ENCODE assay signal across 6 fruit fly cellular contexts in the genomic region with DNA sequence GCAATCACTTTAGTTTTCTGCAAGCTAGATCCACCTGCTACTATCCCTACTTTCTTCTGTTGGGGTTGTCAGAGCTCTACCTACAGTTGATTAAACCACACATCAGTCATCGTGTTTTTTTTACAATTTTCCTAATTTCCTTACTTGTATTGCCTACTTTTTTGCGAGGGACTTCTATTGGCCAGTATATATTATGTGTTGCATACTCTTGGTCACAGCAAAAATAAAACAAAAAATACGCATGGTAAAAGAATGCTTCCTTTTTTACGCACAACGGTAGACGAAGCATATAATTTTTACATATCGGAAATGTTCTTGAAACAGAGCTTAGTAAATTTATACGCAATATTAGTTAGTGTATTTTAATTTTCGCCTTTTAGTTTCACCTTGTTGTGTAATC.
TF ChIP-seq lines count a peak whose summit lies in the region.

No protein-coding gene starts in this region.

- peak; percentile 49 to 64 for TF ChIP-seq CTCF in S2 (optimal IDR thresholded peaks at IDR 0.05; lab: Kevin White, UChicago)
- peak; percentile 77 for TF ChIP-seq CTCF in whole organism, embryonic (GFP tag; optimal IDR thresholded peaks at IDR 0.05; lab: Kevin White, UChicago)

TF ChIP-seq in whole organism, adult, 20 proteins besides CTCF, POLR2A, EP300 and RAD21:
- TF ChIP-seq CG14711 (tag; optimal IDR thresholded peaks at IDR 0.05; lab: Kevin White, UChicago) = no peak
- TF ChIP-seq bab1 (GFP tag; optimal IDR thresholded peaks at IDR 0.05; lab: Kevin White, UChicago) = peak; percentile 47

TF ChIP-seq in whole organism, embryonic, 481 proteins besides CTCF, POLR2A, EP300 and RAD21:
- TF ChIP-seq dpn (GFP tag; optimal IDR thresholded peaks at IDR 0.05; lab: Kevin White, UChicago) (no peak), CG13123 (GFP tag; optimal IDR thresholded peaks at IDR 0.05; lab: Kevin White, UChicago) (no peak), Opbp (GFP tag; IDR thresholded peaks at IDR 0.05; lab: Robert Waterston, UW; ENCODE audit: partially characterized antibody) (0 out of 3 replicates have a peak, but pooled peaks have one; percentile 36), stwl (tag; optimal IDR thresholded peaks at IDR 0.05; lab: Kevin White, UChicago) (peak; percentile 56), al (GFP tag; IDR thresholded peaks at IDR 0.05; lab: Robert Waterston, UW) (no peak), amos (GFP tag; IDR thresholded peaks at IDR 0.05; lab: Robert Waterston, UW; ENCODE audit: partially characterized antibody) (peak; percentile 11; the same call in 1 of the 2 replicates), CG33213 (GFP tag; optimal IDR thresholded peaks at IDR 0.05; lab: Kevin White, UChicago) (no peak), pita (GFP tag; optimal IDR thresholded peaks at IDR 0.05; lab: Kevin White, UChicago) (peak; percentile 16), ac (GFP tag; optimal IDR thresholded peaks at IDR 0.05; lab: Kevin White, UChicago) (no peak), nom (GFP tag; optimal IDR thresholded peaks at IDR 0.05; lab: Kevin White, UChicago) (peak; percentile 67), CG8281 (tag; optimal IDR thresholded peaks at IDR 0.05; lab: Kevin White, UChicago) (no peak), CG2199 (GFP tag; IDR thresholded peaks at IDR 0.05; lab: Robert Waterston, UW) (peak; percentile 90; the same call in 2 of the 3 replicates), CG42726 (GFP tag; IDR thresholded peaks at IDR 0.05; lab: Robert Waterston, UW; ENCODE audit: partially characterized antibody) (0 out of 2 replicates have a peak, but pooled peaks have one; percentile 30), tna (GFP tag; IDR thresholded peaks at IDR 0.05; lab: Robert Waterston, UW; ENCODE audit: partially characterized antibody) (no peak), bsh (GFP tag; optimal IDR thresholded peaks at IDR 0.05; lab: Kevin White, UChicago) (peak in 1 of 2 experiments; percentile 55), Bgb (GFP tag; IDR thresholded peaks at IDR 0.05; lab: Robert Waterston, UW; ENCODE audit: partially characterized antibody) (peak; percentile 52)

TF ChIP-seq in whole organism, prepupa, 60 proteins besides CTCF, POLR2A, EP300 and RAD21 (continues in another document):
- TF ChIP-seq Ets21C (GFP tag; optimal IDR thresholded peaks at IDR 0.05; lab: Kevin White, UChicago) (no peak), CG10631 (GFP tag; optimal IDR thresholded peaks at IDR 0.05; lab: Kevin White, UChicago) (peak; percentile 41), lz (GFP tag; optimal IDR thresholded peaks at IDR 0.05; lab: Kevin White, UChicago) (no peak), Hr4 (GFP tag; optimal IDR thresholded peaks at IDR 0.05; lab: Kevin White, UChicago) (no peak), esn (GFP tag; optimal IDR thresholded peaks at IDR 0.05; lab: Kevin White, UChicago) (no peak), eg (GFP tag; IDR thresholded peaks at IDR 0.05; lab: Robert Waterston, UW) (peak; percentile 84), ss (GFP tag; optimal IDR thresholded peaks at IDR 0.05; lab: Kevin White, UChicago) (peak in 1 of 2 experiments; percentile 56), pdm3 (GFP tag; optimal IDR thresholded peaks at IDR 0.05; lab: Kevin White, UChicago) (peak; percentile 61), CG32006 (GFP tag; optimal IDR thresholded peaks at IDR 0.05; lab: Kevin White, UChicago) (peak; percentile 75), Sox14 (GFP tag; optimal IDR thresholded peaks at IDR 0.05; lab: Kevin White, UChicago) (peak; percentile 19), achi (GFP tag; optimal IDR thresholded peaks at IDR 0.05; lab: Kevin White, UChicago) (peak; percentile 35), fkh (GFP tag; optimal IDR thresholded peaks at IDR 0.05; lab: Kevin White, UChicago) (no peak), Smox (GFP tag; optimal IDR thresholded peaks at IDR 0.05; lab: Kevin White, UChicago) (no peak), CG6792 (GFP tag; optimal IDR thresholded peaks at IDR 0.05; lab: Kevin White, UChicago) (no peak), CG8319 (GFP tag; optimal IDR thresholded peaks at IDR 0.05; lab: Kevin White, UChicago) (no peak), Hr39 (GFP tag; optimal IDR thresholded peaks at IDR 0.05; lab: Kevin White, UChicago) (peak; percentile 26), cyc (GFP tag; optimal IDR thresholded peaks at IDR 0.05; lab: Kevin White, UChicago) (no peak), CG8119 (GFP tag; IDR thresholded peaks at IDR 0.05; lab: Robert Waterston, UW) (0 out of 3 replicates have a peak, but pooled peaks have one; percentile 39), salr (GFP tag; optimal IDR thresholded peaks at IDR 0.05; lab: Kevin White, UChicago) (peak; percentile 34 to 82), Gug (GFP tag; IDR thresholded peaks at IDR 0.05; lab: Robert Waterston, UW) (peak; percentile 72), vri (GFP tag; optimal IDR thresholded peaks at IDR 0.05; lab: Kevin White, UChicago) (no peak), acj6 (GFP tag; optimal IDR thresholded peaks at IDR 0.05; lab: Kevin White, UChicago) (peak; percentile 41)

TF ChIP-seq in whole organism, pupa, 21 proteins besides CTCF, POLR2A, EP300 and RAD21:
- TF ChIP-seq Pif1B (GFP tag; optimal IDR thresholded peaks at IDR 0.05; lab: Kevin White, UChicago) (no peak), CG8301 (tag; optimal IDR thresholded peaks at IDR 0.05; lab: Kevin White, UChicago) (peak; percentile 58), CG4496 (GFP tag; IDR thresholded peaks at IDR 0.05; lab: Robert Waterston, UW) (peak; percentile 90), D1 (tag; optimal IDR thresholded peaks at IDR 0.05; lab: Kevin White, UChicago) (peak; percentile 72), CG9948 (tag; optimal IDR thresholded peaks at IDR 0.05; lab: Kevin White, UChicago) (peak; percentile 74), CG34367 (tag; optimal IDR thresholded peaks at IDR 0.05; lab: Kevin White, UChicago) (peak; percentile 91), Ets98B (GFP tag; IDR thresholded peaks at IDR 0.05; lab: Robert Waterston, UW) (no peak; the same call in 1 of the 2 replicates), Pif1A (GFP tag; optimal IDR thresholded peaks at IDR 0.05; lab: Kevin White, UChicago) (peak; percentile 28), fd96Ca (GFP tag; IDR thresholded peaks at IDR 0.05; lab: Robert Waterston, UW) (peak; percentile 71), CG10348 (GFP tag; IDR thresholded peaks at IDR 0.05; lab: Robert Waterston, UW) (no peak), CG12605 (GFP tag; IDR thresholded peaks at IDR 0.05; lab: Robert Waterston, UW) (peak; percentile 67; the same call in 1 of the 2 replicates), rn (GFP tag; IDR thresholded peaks at IDR 0.05; lab: Robert Waterston, UW) (peak; percentile 87), CG15710 (tag; optimal IDR thresholded peaks at IDR 0.05; lab: Kevin White, UChicago) (peak; percentile 78), CG13204 (GFP tag; optimal IDR thresholded peaks at IDR 0.05; lab: Kevin White, UChicago) (no peak), CG17806 (tag; optimal IDR thresholded peaks at IDR 0.05; lab: Kevin White, UChicago) (peak; percentile 74), CG32121 (GFP tag; IDR thresholded peaks at IDR 0.05; lab: Robert Waterston, UW) (peak; percentile 42; the same call in 1 of the 2 replicates), gl (tag; optimal IDR thresholded peaks at IDR 0.05; lab: Kevin White, UChicago) (peak; percentile 86), CG8159 (tag; optimal IDR thresholded peaks at IDR 0.05; lab: Kevin White, UChicago) (peak; percentile 60), EcR (GFP tag; optimal IDR thresholded peaks at IDR 0.05; lab: Kevin White, UChicago) (peak; percentile 26), Snoo (tag; optimal IDR thresholded peaks at IDR 0.05; lab: Kevin White, UChicago) (peak; percentile 63), CG14655 (GFP tag; optimal IDR thresholded peaks at IDR 0.05; lab: Kevin White, UChicago) (peak; percentile 81)

TF ChIP-seq in whole organism, wandering third instar larva, 38 proteins besides CTCF, POLR2A, EP300 and RAD21:
- TF ChIP-seq Sp1 (GFP tag; optimal IDR thresholded peaks at IDR 0.05; lab: Kevin White, UChicago) = peak; percentile 48
- TF ChIP-seq Myc (optimal IDR thresholded peaks at IDR 0.05; lab: Kevin White, UChicago) = peak; percentile 75
- peak; percentile 36 for TF ChIP-seq Vsx2 (GFP tag; optimal IDR thresholded peaks at IDR 0.05; lab: Kevin White, UChicago; ENCODE audit: partially characterized antibody)
- peak; percentile 52 for TF ChIP-seq jim (GFP tag; optimal IDR thresholded peaks at IDR 0.05; lab: Kevin White, UChicago)
- no peak for TF ChIP-seq N (GFP tag; optimal IDR thresholded peaks at IDR 0.05; lab: Kevin White, UChicago)
- TF ChIP-seq Rel (GFP tag; optimal IDR thresholded peaks at IDR 0.05; lab: Kevin White, UChicago) = no peak
- no peak for TF ChIP-seq Rel (tag; optimal IDR thresholded peaks at IDR 0.05; lab: Kevin White, UChicago)
